Fruit fly (Drosophila melanogaster): ENCODE results near the gene CG14218.

The CG14218 gene

dm6 chrX:19545865-19546657, 35.7 kb downstream of the CG14218 start:
- no peak for TF ChIP-seq rgr (GFP tag; optimal IDR thresholded peaks at IDR 0.05)

DNA sequence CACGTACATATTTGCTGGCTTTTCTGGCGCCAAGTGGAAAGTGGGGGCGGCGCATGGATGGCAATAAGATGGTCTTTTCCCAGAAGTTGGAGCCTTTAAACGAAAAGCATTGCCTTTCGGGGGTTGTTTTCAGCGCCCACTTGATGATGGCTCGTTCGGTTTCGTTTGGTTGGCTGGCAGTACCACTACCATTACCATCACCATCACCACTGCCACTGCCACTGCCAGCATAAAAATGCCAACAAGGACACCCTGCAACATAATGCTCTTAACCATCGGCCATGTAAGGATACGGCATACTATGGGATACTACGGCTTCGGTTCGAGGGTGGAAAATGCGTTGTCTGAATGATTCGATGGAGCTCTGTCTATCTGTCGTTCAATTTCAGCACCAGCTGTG, 46.4 kb downstream of the CG14218 start:
- TF ChIP-seq Vsx2 (GFP tag; optimal IDR thresholded peaks at IDR 0.05; ENCODE audit: partially characterized antibody) (no peak), Dif (GFP tag; optimal IDR thresholded peaks at IDR 0.05; ENCODE audit: partially characterized antibody) (no peak), tai (GFP tag; optimal IDR thresholded peaks at IDR 0.05) (no peak), Mio (GFP tag; optimal IDR thresholded peaks at IDR 0.05) (no peak), Hr78 (GFP tag; optimal IDR thresholded peaks at IDR 0.05) (no peak), OdsH (GFP tag; optimal IDR thresholded peaks at IDR 0.05) (no peak), br (GFP tag; optimal IDR thresholded peaks at IDR 0.05) (no peak), CrebA (GFP tag; optimal IDR thresholded peaks at IDR 0.05; ENCODE audit: borderline replicate concordance) (no peak)

- no peak for TF ChIP-seq OdsH (GFP tag; optimal IDR thresholded peaks at IDR 0.05)
- TF ChIP-seq pan (optimal IDR thresholded peaks at IDR 0.05) = no peak
These were observed 50.1 kb downstream of the CG14218 start, which contains the start of gene CG12231 for dm6 chrX:19531642-19532041. CG12231 (minus strand) TSS chrX:19531742.

Measured in whole organism, wandering third instar larva.